Worm (Caenorhabditis elegans) whole organism, L4 larva: ENCODE measurements around the gene fbxb-65.

ENCODE experiments used
- lin-15B ChIP-seq: fragments of 150-350 bp; sonication (generic microtip); optimal IDR thresholded peaks from 3 replicates; lab custom pipeline; 2014; ENCODE audit warnings: missing biosample characterization, missing genetic modification characterization
- nhr-48 ChIP-seq: sonication (generic microtip); optimal IDR thresholded peaks from 2 replicates; lab custom pipeline; 2016; ENCODE audit warnings: mild to moderate bottlenecking, missing genetic modification characterization, missing compliant biosample characterization
- skn-1 ChIP-seq: fragments of 150-350 bp; optimal IDR thresholded peaks from 2 replicates; lab custom pipeline; 2014; ENCODE audit warnings: missing biosample characterization, missing genetic modification characterization

- no peak for TF ChIP-seq nhr-48 (tag; lab: Kevin White, UChicago)
- TF ChIP-seq skn-1 (tag; lab: Kevin White, UChicago): no peak
- no peak for TF ChIP-seq lin-15B
Observed at ce11 chrV:19358039-19358438, 28.7 kb downstream of the fbxb-65 start.
